Fruit fly (Drosophila melanogaster) whole organism, embryonic: ENCODE results near the gene CG13314.

ENCODE experiments used
- Atf-2 ChIP-seq: fragments of 200-800 bp; sonication (Bioruptor generic); optimal IDR thresholded peaks from 2 replicates; lab custom pipeline; 2016; ENCODE audit warnings: missing biosample characterization, missing genetic modification characterization
- CG11093 ChIP-seq: fragments of 200-800 bp; sonication (Bioruptor generic); IDR thresholded peaks from 3 replicates; pipeline ENCODE4 v1.3.6; 2022; ENCODE audit warnings: missing biosample characterization, missing genetic modification characterization
- CG12391 ChIP-seq: fragments of 200-800 bp; sonication (Bioruptor generic); optimal IDR thresholded peaks from 3 replicates; lab custom pipeline; 2018; ENCODE audit warnings: missing biosample characterization, mild to moderate bottlenecking, missing genetic modification characterization, moderate library complexity
- CG12744 ChIP-seq: fragments of 200-800 bp; sonication (Bioruptor generic); optimal IDR thresholded peaks from 2 replicates; lab custom pipeline; 2016; ENCODE audit warnings: missing biosample characterization, missing genetic modification characterization
- CG1529 ChIP-seq: fragments of 200-800 bp; sonication (Bioruptor generic); optimal IDR thresholded peaks from 3 replicates; lab custom pipeline; 2018; ENCODE audit warnings: missing biosample characterization, missing genetic modification characterization
- CG16863 ChIP-seq: fragments of 200-800 bp; sonication (Bioruptor generic); optimal IDR thresholded peaks from 3 replicates; lab custom pipeline; 2016; ENCODE audit warnings: missing biosample characterization, missing genetic modification characterization
- CG18599 ChIP-seq: fragments of 200-800 bp; sonication (Bioruptor generic); optimal IDR thresholded peaks from 3 replicates; lab custom pipeline; 2017; ENCODE audit warnings: missing biosample characterization, missing genetic modification characterization, mild to moderate bottlenecking, moderate library complexity, missing genetic modification reagents
- CG2875 ChIP-seq: fragments of 200-800 bp; sonication (Bioruptor generic); optimal IDR thresholded peaks from 2 replicates; lab custom pipeline; 2017; ENCODE audit warnings: missing biosample characterization, mild to moderate bottlenecking, missing genetic modification characterization, missing genetic modification reagents
- CG34376 ChIP-seq: fragments of 200-800 bp; sonication (Bioruptor generic); optimal IDR thresholded peaks from 2 replicates; lab custom pipeline; 2018; ENCODE audit warnings: missing biosample characterization, mild to moderate bottlenecking, missing genetic modification characterization
- CG4328 ChIP-seq: fragments of 200-800 bp; sonication (Bioruptor generic); optimal IDR thresholded peaks from 3 replicates; lab custom pipeline; 2017; ENCODE audit warnings: missing biosample characterization, missing genetic modification reagents, missing genetic modification characterization
- CG43689 ChIP-seq: fragments of 200-800 bp; sonication (Bioruptor generic); IDR thresholded peaks from 2 replicates; pipeline ENCODE4 v1.3.6; 2022; ENCODE audit warnings: missing biosample characterization, missing genetic modification characterization
- CG6854 ChIP-seq: fragments of 200-800 bp; sonication (Bioruptor generic); optimal IDR thresholded peaks from 3 replicates; lab custom pipeline; 2017; ENCODE audit warnings: missing biosample characterization, mild to moderate bottlenecking, missing genetic modification characterization
- CG7357 ChIP-seq: fragments of 200-800 bp; sonication (Bioruptor generic); IDR thresholded peaks from 3 replicates; pipeline ENCODE4 v1.3.6; 2022; ENCODE audit warnings: missing biosample characterization, missing genetic modification characterization
- CG9609 ChIP-seq: fragments of 200-800 bp; sonication (Bioruptor generic); optimal IDR thresholded peaks from 3 replicates; lab custom pipeline; 2016; ENCODE audit warnings: missing biosample characterization, missing genetic modification characterization
- CTCF ChIP-seq: fragments of 200-800 bp; sonication (Bioruptor generic); optimal IDR thresholded peaks from 2 replicates; lab custom pipeline; 2017; ENCODE audit warnings: missing biosample characterization, mild to moderate bottlenecking, missing genetic modification characterization, moderate library complexity
- D ChIP-seq, 2 experiments: fragments of 200-800 bp in 1 of 2; fragments of >200 bp in 1 of 2; sonication (Bioruptor generic) in 1 of 2; optimal IDR thresholded peaks; 2 replicates in 1 of 2; 3 replicates in 1 of 2; lab custom pipeline; 2017; ENCODE audit warnings: mild to moderate bottlenecking in 1 of 2, missing biosample characterization in 1 of 2, missing genetic modification characterization in 1 of 2, missing genetic modification reagents in 1 of 2
- Fer3 ChIP-seq: fragments of 200-800 bp; sonication (Bioruptor generic); optimal IDR thresholded peaks from 2 replicates; lab custom pipeline; 2018; ENCODE audit warnings: missing biosample characterization, mild to moderate bottlenecking, missing genetic modification characterization, moderate library complexity
- HHEX ChIP-seq: fragments of 200-800 bp; sonication (Bioruptor generic); optimal IDR thresholded peaks from 3 replicates; lab custom pipeline; 2017; ENCODE audit warnings: missing biosample characterization, mild to moderate bottlenecking, missing genetic modification characterization, missing genetic modification reagents
- Hmr ChIP-seq: fragments of 200-800 bp; sonication (Bioruptor generic); optimal IDR thresholded peaks from 3 replicates; lab custom pipeline; 2017; ENCODE audit warnings: mild to moderate bottlenecking, missing biosample characterization, missing genetic modification reagents, missing genetic modification characterization
- Hr51 ChIP-seq, 2 experiments: fragments of 200-800 bp; sonication (Bioruptor generic); optimal IDR thresholded peaks; 2 replicates in 1 of 2; 3 replicates in 1 of 2; lab custom pipeline; 2016 to 2018; ENCODE audit warnings: missing biosample characterization in 2 of 2, missing genetic modification characterization in 2 of 2, mild to moderate bottlenecking in 1 of 2, moderate library complexity in 1 of 2
- Med ChIP-seq: fragments of 200-800 bp; sonication (Bioruptor generic); peaks from one replicate; lab custom pipeline; 2016; ENCODE audit warnings: missing biosample characterization, missing genetic modification characterization, mild to moderate bottlenecking, inconsistent platforms, moderate library complexity
- NC2β ChIP-seq: fragments of 200-800 bp; sonication (Bioruptor generic); optimal IDR thresholded peaks from 2 replicates; lab custom pipeline; 2016; ENCODE audit warnings: missing biosample characterization, missing genetic modification characterization
- Nf-YC ChIP-seq: fragments of 200-800 bp; optimal IDR thresholded peaks from 3 replicates; lab custom pipeline; 2019; ENCODE audit warnings: missing biosample characterization, mild to moderate bottlenecking, missing genetic modification characterization, moderate library complexity
- NfI ChIP-seq: fragments of 200-800 bp; sonication (Bioruptor generic); optimal IDR thresholded peaks from 3 replicates; lab custom pipeline; 2018; ENCODE audit warnings: missing biosample characterization, mild to moderate bottlenecking, missing genetic modification characterization, moderate library complexity
- Scr ChIP-seq: fragments of 200-800 bp; sonication (Bioruptor generic); IDR thresholded peaks from 2 replicates; pipeline ENCODE4 v1.3.6; 2022; ENCODE audit warnings: missing biosample characterization, missing genetic modification characterization; ENCODE audit not compliant: partially characterized antibody
- Sox100B ChIP-seq: fragments of 200-800 bp; sonication (Bioruptor generic); optimal IDR thresholded peaks from 3 replicates; lab custom pipeline; 2018; ENCODE audit warnings: missing biosample characterization, mild to moderate bottlenecking, missing genetic modification characterization
- amos ChIP-seq: fragments of 200-800 bp; sonication (Bioruptor generic); IDR thresholded peaks from 2 replicates; pipeline ENCODE4 v1.3.6; 2022; ENCODE audit warnings: missing biosample characterization, missing genetic modification characterization; ENCODE audit not compliant: partially characterized antibody
- ato ChIP-seq: fragments of 200-800 bp; sonication (Bioruptor generic); IDR thresholded peaks from 2 replicates; pipeline ENCODE4 v1.3.6; 2022; ENCODE audit warnings: missing biosample characterization, missing genetic modification characterization; ENCODE audit not compliant: partially characterized antibody
- ci ChIP-seq: fragments of 200-800 bp; sonication (Bioruptor generic); IDR thresholded peaks from 3 replicates; pipeline ENCODE4 v1.3.6; 2022; ENCODE audit warnings: missing biosample characterization, missing genetic modification characterization
- croc ChIP-seq: fragments of 200-800 bp; sonication (Bioruptor generic); conservative IDR thresholded peaks from 3 replicates; pipeline ENCODE4 v1.3.6; 2022; ENCODE audit warnings: missing biosample characterization, missing genetic modification characterization
- da ChIP-seq: fragments of 200-800 bp; sonication (Bioruptor generic); optimal IDR thresholded peaks from 2 replicates; lab custom pipeline; 2016; ENCODE audit warnings: missing biosample characterization, missing genetic modification characterization
- disco-r ChIP-seq: fragments of 200-800 bp; sonication (Bioruptor generic); optimal IDR thresholded peaks from 2 replicates; lab custom pipeline; 2016; ENCODE audit warnings: missing biosample characterization, missing genetic modification characterization
- gcm ChIP-seq: fragments of 200-800 bp; sonication (Bioruptor generic); optimal IDR thresholded peaks from 2 replicates; lab custom pipeline; 2019; ENCODE audit warnings: missing biosample characterization, mild to moderate bottlenecking, missing genetic modification characterization, moderate library complexity
- ind ChIP-seq: fragments of 200-800 bp; sonication (Bioruptor generic); optimal IDR thresholded peaks from 3 replicates; lab custom pipeline; 2016; ENCODE audit warnings: missing biosample characterization, missing genetic modification characterization
- knrl ChIP-seq: fragments of 200-800 bp; sonication (Bioruptor generic); IDR thresholded peaks from 3 replicates; pipeline ENCODE4 v1.3.6; 2022; ENCODE audit warnings: missing biosample characterization, missing genetic modification characterization; ENCODE audit not compliant: partially characterized antibody
- lab ChIP-seq: fragments of 200-800 bp; sonication (Bioruptor generic); optimal IDR thresholded peaks from 3 replicates; lab custom pipeline; 2017; ENCODE audit warnings: missing biosample characterization, missing genetic modification characterization, mild to moderate bottlenecking, moderate library complexity, missing genetic modification reagents
- lola ChIP-seq, 3 experiments: fragments of >200 bp in 2 of 3; fragments of 200-800 bp in 1 of 3; sonication (Bioruptor generic) in 1 of 3; optimal IDR thresholded peaks; 2 replicates each; lab custom pipeline; 2017 to 2019; ENCODE audit warnings: missing biosample characterization in 3 of 3, missing genetic modification characterization in 3 of 3, mild to moderate bottlenecking in 1 of 3, moderate library complexity in 1 of 3
- odd ChIP-seq: fragments of 200-800 bp; sonication (Bioruptor generic); optimal IDR thresholded peaks from 2 replicates; lab custom pipeline; 2017; ENCODE audit warnings: missing biosample characterization, mild to moderate bottlenecking, missing genetic modification characterization
- pan ChIP-seq, 4 experiments: fragments of >200 bp in 3 of 4; fragments of 200-800 bp in 1 of 4; sonication (Bioruptor generic) in 1 of 4; optimal IDR thresholded peaks in 3 of 4; IDR thresholded peaks in 1 of 4; 2 replicates each; pipeline versions ENCODE4 v1.3.6 to Lab custom; 2017 to 2022; ENCODE audit warnings: missing biosample characterization in 2 of 4, missing genetic modification characterization in 2 of 4, mixed read lengths in 1 of 4
- pros ChIP-seq: fragments of 200-800 bp; sonication (Bioruptor generic); optimal IDR thresholded peaks from 3 replicates; lab custom pipeline; 2019; ENCODE audit warnings: missing biosample characterization, mild to moderate bottlenecking, missing genetic modification characterization, moderate library complexity
- row ChIP-seq: fragments of 200-800 bp; sonication (Bioruptor generic); IDR thresholded peaks from 3 replicates; pipeline ENCODE4 v1.3.6; 2022; ENCODE audit warnings: missing biosample characterization, missing genetic modification characterization
- run ChIP-seq: fragments of 200-800 bp; sonication (Bioruptor generic); optimal IDR thresholded peaks from 3 replicates; lab custom pipeline; 2018; ENCODE audit warnings: missing biosample characterization, mild to moderate bottlenecking, missing genetic modification characterization
- scrt ChIP-seq: fragments of 200-800 bp; sonication (Bioruptor generic); optimal IDR thresholded peaks from 2 replicates; lab custom pipeline; 2018; ENCODE audit warnings: missing biosample characterization, mild to moderate bottlenecking, missing genetic modification characterization, moderate library complexity
- sqz ChIP-seq: fragments of 200-800 bp; sonication (Bioruptor generic); optimal IDR thresholded peaks from 3 replicates; lab custom pipeline; 2018; ENCODE audit warnings: missing biosample characterization, mild to moderate bottlenecking, missing genetic modification characterization
- tgo ChIP-seq: fragments of 200-800 bp; sonication (Bioruptor generic); IDR thresholded peaks from 3 replicates; pipeline ENCODE4 v1.3.6; 2022; ENCODE audit warnings: missing biosample characterization, missing genetic modification characterization
- z ChIP-seq: fragments of 200-800 bp; sonication (Bioruptor generic); IDR thresholded peaks from 3 replicates; pipeline ENCODE4 v1.3.6; 2022; ENCODE audit warnings: missing biosample characterization, missing genetic modification characterization

Gene CG13314

DNA sequence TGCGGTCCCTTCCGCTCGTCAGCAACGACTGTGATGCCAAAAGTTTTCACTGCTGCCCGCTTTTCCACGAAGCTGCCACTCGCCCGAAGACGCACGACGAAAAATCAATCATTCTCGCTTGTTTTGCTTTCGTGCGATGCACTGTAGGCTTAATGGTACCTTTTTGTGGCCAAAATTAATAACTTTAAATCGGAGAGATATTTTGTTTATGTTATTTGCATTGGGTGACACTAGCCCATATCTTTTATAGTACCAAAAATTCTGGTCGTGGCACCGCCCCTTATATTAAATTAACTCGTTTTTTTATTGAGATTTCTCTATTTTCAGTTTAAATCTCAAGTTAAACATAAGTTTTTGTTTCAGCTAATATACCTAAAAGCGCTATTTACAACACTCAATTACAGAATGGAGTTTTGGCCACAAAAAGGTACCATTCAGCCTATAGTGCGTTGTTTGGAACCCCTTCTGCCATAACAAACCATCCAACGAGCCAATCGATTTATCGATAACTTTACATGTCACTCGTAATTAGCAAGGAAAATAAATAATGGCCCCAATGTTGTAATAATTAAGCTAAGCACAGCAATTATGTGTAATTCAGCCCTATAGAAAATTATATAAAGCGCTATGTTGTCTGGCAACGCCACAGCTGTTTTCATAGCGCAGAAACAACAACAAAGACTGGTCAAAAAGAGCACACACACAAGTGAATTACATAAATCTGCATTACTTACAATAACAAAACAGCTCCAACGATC is 28.2 kb upstream of the CG13314 start (continued):
- no peak for TF ChIP-seq D (optimal IDR thresholded peaks at IDR 0.05; lab: Kevin White, UChicago)
- peak; percentile 51 for TF ChIP-seq D (GFP tag; optimal IDR thresholded peaks at IDR 0.05; lab: Kevin White, UChicago)
- TF ChIP-seq Atf-2 (GFP tag; lab: Kevin White, UChicago) = no peak
- peak; percentile 28 for TF ChIP-seq CTCF (GFP tag; lab: Kevin White, UChicago)
- peak; percentile 33; the same call in 1 of the 3 replicates for TF ChIP-seq CG7357
- peak; percentile 42 for TF ChIP-seq run (tag; lab: Kevin White, UChicago)
- TF ChIP-seq CG9609 (GFP tag; lab: Kevin White, UChicago) = peak; percentile 51
- no peak for TF ChIP-seq CG12744 (GFP tag; lab: Kevin White, UChicago)
- peak; percentile 57 for TF ChIP-seq CG6854 (GFP tag; lab: Kevin White, UChicago)
- TF ChIP-seq CG18599 (GFP tag; lab: Kevin White, UChicago) = peak; percentile 82
- no peak for TF ChIP-seq da (GFP tag; lab: Kevin White, UChicago)
- peak; percentile 13 for TF ChIP-seq ind (GFP tag; lab: Kevin White, UChicago)
- TF ChIP-seq gcm = peak; percentile 60
- TF ChIP-seq lola (GFP tag; optimal IDR thresholded peaks at IDR 0.05; lab: Kevin White, UChicago) = peak in 1 of 3 experiments; percentile 46
- no peak for TF ChIP-seq CG43689 (GFP tag; lab: Robert Waterston, UW)
- TF ChIP-seq NfI (GFP tag; lab: Kevin White, UChicago) = peak; percentile 51
- TF ChIP-seq amos (GFP tag; lab: Robert Waterston, UW) = peak; percentile 42; the same call in 1 of the 2 replicates
- peak; percentile 57 for TF ChIP-seq disco-r (GFP tag; lab: Kevin White, UChicago)
- peak; percentile 93 for TF ChIP-seq row (GFP tag; lab: Robert Waterston, UW)
- TF ChIP-seq sqz (GFP tag; lab: Kevin White, UChicago) = peak; percentile 54
- TF ChIP-seq croc (GFP tag; lab: Robert Waterston, UW) = peak; percentile 23; the same call in 2 of the 3 replicates
- peak; percentile 82 for TF ChIP-seq ci (GFP tag; lab: Robert Waterston, UW)
- peak in 1 of 2 experiments; percentile 82 for TF ChIP-seq Hr51 (GFP tag; optimal IDR thresholded peaks at IDR 0.05; lab: Kevin White, UChicago)
- peak; percentile 84 for TF ChIP-seq Sox100B (GFP tag; lab: Kevin White, UChicago)
- TF ChIP-seq Nf-YC = peak; percentile 73
- peak; percentile 72 for TF ChIP-seq lab (GFP tag; lab: Kevin White, UChicago)
- peak; percentile 82 for TF ChIP-seq Med
- peak; percentile 77 for TF ChIP-seq pros (GFP tag; lab: Kevin White, UChicago)
- TF ChIP-seq Hmr (GFP tag; lab: Kevin White, UChicago) = peak; percentile 89
- TF ChIP-seq CG16863 = peak; percentile 20
- TF ChIP-seq NC2β (GFP tag; lab: Kevin White, UChicago) = no peak
- TF ChIP-seq CG4328 = peak; percentile 68
- TF ChIP-seq z (GFP tag; lab: Robert Waterston, UW) = no peak
- peak; percentile 27; the same call in 1 of the 2 replicates for TF ChIP-seq ato (GFP tag; lab: Robert Waterston, UW)
- TF ChIP-seq CG34376 (GFP tag; lab: Kevin White, UChicago) = peak; percentile 78
- TF ChIP-seq CG11093 (GFP tag; lab: Robert Waterston, UW) = 0 out of 3 replicates have a peak, but pooled peaks have one; percentile 47
- peak; percentile 70 for TF ChIP-seq CG12391
- peak; percentile 70 for TF ChIP-seq Fer3 (tag; lab: Kevin White, UChicago)
- peak; percentile 65 for TF ChIP-seq CG2875 (GFP tag; lab: Kevin White, UChicago)
- TF ChIP-seq Scr = peak; percentile 17
- peak; percentile 50; the same call in 2 of the 3 replicates for TF ChIP-seq tgo (GFP tag; lab: Robert Waterston, UW)
- TF ChIP-seq HHEX (GFP tag; lab: Kevin White, UChicago) = peak; percentile 75
- no peak for TF ChIP-seq pan (optimal IDR thresholded peaks at IDR 0.05; lab: Kevin White, UChicago)
- peak in 1 of 2 experiments; percentile 16 for TF ChIP-seq pan (GFP tag; optimal IDR thresholded peaks at IDR 0.05 in 1 of 2, IDR thresholded peaks at IDR 0.05 in 1 of 2)
- peak; percentile 64 for TF ChIP-seq scrt (GFP tag; lab: Kevin White, UChicago)
- TF ChIP-seq CG1529 (GFP tag; lab: Kevin White, UChicago) = peak; percentile 42
- 0 out of 3 replicates have a peak, but pooled peaks have one; percentile 8 for TF ChIP-seq knrl (GFP tag; lab: Robert Waterston, UW)
- peak; percentile 76 for TF ChIP-seq odd (GFP tag; lab: Kevin White, UChicago)
